Worm (Caenorhabditis elegans) whole organism, young adult: Measurements from ENCODE around the gene tcl-2.

Experiments
- B0019.2 ChIP-seq: fragments of 200-800 bp; sonication (Bioruptor generic); conservative IDR thresholded peaks from 2 replicates; pipeline ENCODE4 v1.3.6; 2022; ENCODE audit warnings: missing genetic modification reagents, missing genetic modification characterization, missing compliant biosample characterization
- B0336.3 ChIP-seq: fragments of 200-800 bp; sonication (Bioruptor generic); IDR thresholded peaks from 2 replicates; pipeline ENCODE4 v1.3.6; 2022; ENCODE audit warnings: missing genetic modification characterization, missing compliant biosample characterization
- C06A6.2 ChIP-seq: fragments of 200-800 bp; sonication (Bioruptor generic); conservative IDR thresholded peaks from 2 replicates; pipeline ENCODE4 v1.3.6; 2022; ENCODE audit warnings: missing genetic modification characterization, missing compliant biosample characterization
- F37B4.10 ChIP-seq: fragments of 200-800 bp; sonication (Bioruptor generic); IDR thresholded peaks from 2 replicates; pipeline ENCODE4 v1.3.6; 2022; ENCODE audit warnings: missing genetic modification characterization, missing compliant biosample characterization
- F52B5.7 ChIP-seq: sonication (generic microtip); optimal IDR thresholded peaks from 2 replicates; lab custom pipeline; 2016; ENCODE audit warnings: mild to moderate bottlenecking, missing genetic modification characterization, missing compliant biosample characterization
- T07F8.4 ChIP-seq: sonication (generic microtip); optimal IDR thresholded peaks from 2 replicates; lab custom pipeline; 2016; ENCODE audit warnings: mild to moderate bottlenecking, missing genetic modification characterization, moderate library complexity, missing compliant biosample characterization
- T26A5.8 ChIP-seq: sonication (generic microtip); optimal IDR thresholded peaks from 2 replicates; lab custom pipeline; 2016; ENCODE audit warnings: missing genetic modification characterization, missing compliant biosample characterization
- Y53F4B.3 ChIP-seq: fragments of 200-800 bp; sonication (Bioruptor generic); IDR thresholded peaks from 2 replicates; pipeline ENCODE4 v1.3.6; 2022; ENCODE audit warnings: missing genetic modification reagents, missing genetic modification characterization, missing compliant biosample characterization
- Y67H2A.10 ChIP-seq: fragments of 200-800 bp; sonication (Bioruptor generic); conservative IDR thresholded peaks from 2 replicates; pipeline ENCODE4 v1.3.6; 2022; ENCODE audit warnings: missing genetic modification reagents, missing genetic modification characterization, missing compliant biosample characterization
- akir-1 ChIP-seq: fragments of 200-800 bp; sonication (Bioruptor generic); optimal IDR thresholded peaks from 2 replicates; lab custom pipeline; 2018; ENCODE audit warnings: mild to moderate bottlenecking, missing genetic modification characterization, moderate library complexity, missing compliant biosample characterization
- ama-1 ChIP-seq, 3 experiments: fragments of 150-350 bp in 1 of 3; sonication (generic microtip) in 2 of 3; optimal IDR thresholded peaks; 2 replicates each; lab custom pipeline; 2014 to 2018; ENCODE audit warnings: missing biosample characterization in 2 of 3, missing genetic modification characterization in 2 of 3, missing genetic modification reagents in 2 of 3
- aptf-2 ChIP-seq: fragments of 200-800 bp; sonication (Bioruptor generic); conservative IDR thresholded peaks from 2 replicates; pipeline ENCODE4 v1.3.6; 2022; ENCODE audit warnings: missing genetic modification reagents, missing genetic modification characterization, missing compliant biosample characterization
- attf-6 ChIP-seq: fragments of 200-800 bp; sonication (Bioruptor generic); IDR thresholded peaks from 2 replicates; pipeline ENCODE4 v1.3.6; 2022; ENCODE audit warnings: missing genetic modification reagents, missing genetic modification characterization, missing compliant biosample characterization
- ceh-100 ChIP-seq: fragments of 200-800 bp; sonication (Bioruptor generic); IDR thresholded peaks from 2 replicates; pipeline ENCODE4 v1.3.6; 2022; ENCODE audit warnings: missing genetic modification reagents, missing genetic modification characterization, missing compliant biosample characterization
- ceh-27 ChIP-seq: fragments of 200-800 bp; sonication (Bioruptor generic); optimal IDR thresholded peaks from 2 replicates; lab custom pipeline; 2018; ENCODE audit warnings: mild to moderate bottlenecking, missing genetic modification characterization, moderate library complexity, missing compliant biosample characterization
- egrh-3 ChIP-seq: fragments of 200-800 bp; sonication (Bioruptor generic); IDR thresholded peaks from 2 replicates; pipeline ENCODE4 v1.3.6; 2022; ENCODE audit warnings: missing genetic modification reagents, missing genetic modification characterization, missing compliant biosample characterization
- fkh-3 ChIP-seq: sonication (generic microtip); optimal IDR thresholded peaks from 2 replicates; lab custom pipeline; 2016; ENCODE audit warnings: mild to moderate bottlenecking, missing genetic modification characterization, missing compliant biosample characterization
- let-607 ChIP-seq, 2 experiments: fragments of 200-800 bp in 1 of 2; sonication (Bioruptor generic) in 1 of 2; sonication (generic microtip) in 1 of 2; optimal IDR thresholded peaks; 2 replicates each; lab custom pipeline; 2016 to 2018; ENCODE audit warnings: mild to moderate bottlenecking in 2 of 2, missing compliant biosample characterization in 2 of 2, missing genetic modification characterization in 2 of 2, moderate library complexity in 2 of 2, missing genotype in 1 of 2
- lin-26 ChIP-seq: fragments of 200-800 bp; sonication (Bioruptor generic); IDR thresholded peaks from 2 replicates; pipeline ENCODE4 v1.3.6; 2022; ENCODE audit warnings: missing genetic modification reagents, missing genetic modification characterization, missing compliant biosample characterization
- madf-3 ChIP-seq: fragments of 200-800 bp; sonication (Bioruptor generic); IDR thresholded peaks from 2 replicates; pipeline ENCODE4 v1.3.6; 2022; ENCODE audit warnings: missing genetic modification reagents, missing genetic modification characterization, missing compliant biosample characterization
- madf-8 ChIP-seq: fragments of 200-800 bp; sonication (Bioruptor generic); conservative IDR thresholded peaks from 2 replicates; pipeline ENCODE4 v1.3.6; 2022; ENCODE audit warnings: missing genetic modification reagents, missing genetic modification characterization, missing compliant biosample characterization
- mel-28 ChIP-seq: sonication (generic microtip); optimal IDR thresholded peaks from 2 replicates; lab custom pipeline; 2016; ENCODE audit warnings: borderline replicate concordance, mild to moderate bottlenecking, missing genetic modification characterization, missing compliant biosample characterization
- mxl-1 ChIP-seq: sonication (generic microtip); optimal IDR thresholded peaks from 2 replicates; lab custom pipeline; 2016; ENCODE audit warnings: missing genetic modification characterization, missing compliant biosample characterization
- nfya-1 ChIP-seq: sonication (generic microtip); optimal IDR thresholded peaks from 2 replicates; lab custom pipeline; 2017; ENCODE audit warnings: antibody characterized with exemption, missing compliant biosample characterization, missing genetic modification characterization, borderline replicate concordance; ENCODE audit not compliant: insufficient read depth
- nhr-27 ChIP-seq: fragments of 200-800 bp; sonication (Bioruptor generic); optimal IDR thresholded peaks from 2 replicates; lab custom pipeline; 2018; ENCODE audit warnings: mild to moderate bottlenecking, missing genetic modification characterization, moderate library complexity, missing compliant biosample characterization
- pbrm-1 ChIP-seq: fragments of 200-800 bp; sonication (Bioruptor generic); IDR thresholded peaks from 2 replicates; pipeline ENCODE4 v1.3.6; 2022; ENCODE audit warnings: missing genetic modification reagents, missing genetic modification characterization, missing compliant biosample characterization
- repo-1 ChIP-seq: sonication (generic microtip); optimal IDR thresholded peaks from 2 replicates; lab custom pipeline; 2017; ENCODE audit warnings: mild to moderate bottlenecking, missing genetic modification characterization, missing compliant biosample characterization
- rpc-1 ChIP-seq, 2 experiments: fragments of 150-350 bp in 1 of 2; sonication (generic microtip) in 1 of 2; optimal IDR thresholded peaks; 2 replicates each; lab custom pipeline; 2014 to 2018; ENCODE audit warnings: missing biosample characterization in 1 of 2, missing genetic modification characterization in 1 of 2, missing genetic modification reagents in 1 of 2, missing genotype in 1 of 2
- snpc-3.4 ChIP-seq: sonication (generic microtip); optimal IDR thresholded peaks from 2 replicates; lab custom pipeline; 2017; ENCODE audit warnings: missing genetic modification characterization, mild to moderate bottlenecking, missing compliant biosample characterization, antibody characterized with exemption, moderate library complexity, missing genotype, missing genetic modification reagents
- somi-1 ChIP-seq: fragments of 200-800 bp; sonication (Bioruptor generic); optimal IDR thresholded peaks from 2 replicates; lab custom pipeline; 2018; ENCODE audit warnings: mild to moderate bottlenecking, missing genetic modification characterization, missing compliant biosample characterization
- sptf-2 ChIP-seq: fragments of 200-800 bp; sonication (Bioruptor generic); optimal IDR thresholded peaks from 2 replicates; lab custom pipeline; 2018; ENCODE audit warnings: mild to moderate bottlenecking, missing genetic modification characterization, missing compliant biosample characterization
- tbx-9 ChIP-seq: sonication (generic microtip); optimal IDR thresholded peaks from 2 replicates; lab custom pipeline; 2016; ENCODE audit warnings: borderline replicate concordance, missing genetic modification characterization, inconsistent platforms, missing compliant biosample characterization
- xnd-1 ChIP-seq: sonication (generic microtip); optimal IDR thresholded peaks from 2 replicates; lab custom pipeline; 2016; ENCODE audit warnings: missing genotype, missing genetic modification reagents, missing genetic modification characterization, missing compliant biosample characterization
- zfh-2 ChIP-seq: fragments of 200-800 bp; sonication (Bioruptor generic); conservative IDR thresholded peaks from 2 replicates; pipeline ENCODE4 v1.3.6; 2022; ENCODE audit warnings: missing genetic modification reagents, missing genetic modification characterization, missing compliant biosample characterization
- ztf-22 ChIP-seq: fragments of 200-800 bp; sonication (Bioruptor generic); optimal IDR thresholded peaks from 2 replicates; lab custom pipeline; 2018; ENCODE audit warnings: mild to moderate bottlenecking, missing genetic modification characterization, moderate library complexity, missing compliant biosample characterization
- ztf-3 ChIP-seq: fragments of 200-800 bp; sonication (Bioruptor generic); optimal IDR thresholded peaks from 2 replicates; lab custom pipeline; 2018; ENCODE audit warnings: mild to moderate bottlenecking, missing genetic modification characterization, missing compliant biosample characterization

The tcl-2 gene

ce11 chrIV:174115-174514, 4.8 kb upstream of the tcl-2 start:
- TF ChIP-seq somi-1 (no peak), sptf-2 (GFP tag; lab: Kevin White, UChicago) (no peak), madf-3 (GFP tag; lab: Robert Waterston, UW) (no peak), nfya-1 (tag; lab: Kevin White, UChicago) (no peak), T26A5.8 (tag; lab: Kevin White, UChicago) (no peak), let-607 (tag; optimal IDR thresholded peaks at IDR 0.05; lab: Kevin White, UChicago) (no peak), F52B5.7 (tag; lab: Kevin White, UChicago) (no peak), repo-1 (tag; lab: Kevin White, UChicago) (no peak), B0019.2 (GFP tag; lab: Robert Waterston, UW) (no peak), ama-1 (optimal IDR thresholded peaks at IDR 0.05; lab: Kevin White, UChicago) (no peak), ama-1 (GFP tag; optimal IDR thresholded peaks at IDR 0.05; lab: Kevin White, UChicago) (no peak), akir-1 (GFP tag; lab: Kevin White, UChicago) (no peak), F37B4.10 (GFP tag; lab: Robert Waterston, UW) (no peak), nhr-27 (tag; lab: Kevin White, UChicago) (no peak), tbx-9 (tag; lab: Kevin White, UChicago) (no peak), ceh-100 (GFP tag; lab: Robert Waterston, UW) (no peak), B0336.3 (GFP tag; lab: Robert Waterston, UW) (no peak), fkh-3 (no peak), T07F8.4 (tag; lab: Kevin White, UChicago) (no peak)

DNA sequence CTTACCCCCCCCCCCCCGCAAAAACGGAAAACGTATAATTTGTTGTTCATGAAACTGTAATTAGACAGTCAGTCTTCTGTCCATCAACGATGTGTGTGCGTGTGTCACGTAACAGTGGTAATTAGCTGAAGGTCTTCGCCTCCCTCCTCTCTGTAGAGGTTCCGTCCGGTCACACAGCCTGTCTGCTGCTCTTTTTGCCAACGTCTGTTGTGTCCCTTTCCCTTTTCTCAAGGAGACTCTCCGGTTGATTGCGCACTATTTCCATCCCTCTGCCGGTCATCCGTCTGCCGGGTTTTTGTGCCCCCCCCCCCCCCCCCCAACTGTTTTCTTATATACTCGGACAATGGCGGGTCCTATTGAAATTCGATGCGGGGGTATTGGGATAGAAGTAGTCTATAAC, 3.2 kb upstream of the tcl-2 start:
- TF ChIP-seq C06A6.2 (GFP tag; lab: Robert Waterston, UW) (no peak), egrh-3 (GFP tag; lab: Robert Waterston, UW) (peak; percentile 78; the same call in 1 of the 2 replicates), attf-6 (GFP tag; lab: Robert Waterston, UW) (no peak), snpc-3.4 (tag; lab: Kevin White, UChicago) (no peak), mxl-1 (tag; lab: Kevin White, UChicago) (no peak), zfh-2 (peak; percentile 75), ztf-3 (no peak), aptf-2 (GFP tag; lab: Robert Waterston, UW) (no peak), lin-26 (GFP tag; lab: Robert Waterston, UW) (no peak), pbrm-1 (GFP tag; lab: Robert Waterston, UW) (no peak), Y67H2A.10 (GFP tag; lab: Robert Waterston, UW) (no peak), ceh-27 (GFP tag; lab: Kevin White, UChicago) (peak; percentile 34), Y53F4B.3 (GFP tag; lab: Robert Waterston, UW) (no peak), rpc-1 (optimal IDR thresholded peaks at IDR 0.05; lab: Kevin White, UChicago) (no peak), rpc-1 (tag; optimal IDR thresholded peaks at IDR 0.05; lab: Kevin White, UChicago) (no peak)

DNA sequence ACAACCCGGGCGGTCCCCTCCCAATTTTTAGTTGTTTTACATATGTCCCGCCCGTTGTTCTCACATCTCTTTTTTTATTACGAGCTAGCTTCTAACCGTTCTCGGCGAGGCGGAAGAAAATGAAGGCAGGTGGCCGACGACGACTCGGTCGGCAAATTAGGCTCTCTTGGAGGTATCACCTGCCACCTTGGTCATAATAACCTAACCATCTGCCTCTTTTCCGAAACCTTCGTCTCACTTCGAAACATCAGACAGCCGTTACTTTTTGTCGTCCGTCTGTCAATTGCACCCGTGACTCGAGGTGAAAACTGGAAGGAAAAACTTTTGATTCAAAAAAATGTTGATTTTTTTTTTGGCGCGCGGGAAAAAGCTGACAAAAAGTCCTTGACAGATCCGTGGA, 1.4 kb upstream of the tcl-2 start:
- no peak for TF ChIP-seq somi-1
- TF ChIP-seq let-607 (tag; optimal IDR thresholded peaks at IDR 0.05; lab: Kevin White, UChicago) = no peak
- TF ChIP-seq T07F8.4 (tag; lab: Kevin White, UChicago) = no peak
- TF ChIP-seq ztf-22 (GFP tag; lab: Kevin White, UChicago) = no peak
- TF ChIP-seq attf-6 (GFP tag; lab: Robert Waterston, UW) = no peak
- no peak for TF ChIP-seq mel-28 (tag; lab: Kevin White, UChicago)
- no peak for TF ChIP-seq xnd-1 (tag; lab: Kevin White, UChicago)
- no peak for TF ChIP-seq madf-8 (GFP tag; lab: Robert Waterston, UW)
- no peak for TF ChIP-seq repo-1 (tag; lab: Kevin White, UChicago)
